Worm (Caenorhabditis elegans) whole organism, midembryonic: ENCODE data around the gene C50H2.4.

Experiments used
- T22C8.4 ChIP-seq: fragments of 200-800 bp; sonication (Bioruptor generic); IDR thresholded peaks from 2 replicates; pipeline ENCODE4 v1.3.6; 2022; ENCODE audit warnings: missing genetic modification characterization, missing compliant biosample characterization
- cog-1 ChIP-seq: sonication (generic microtip); optimal IDR thresholded peaks from 2 replicates; lab custom pipeline; 2016; ENCODE audit warnings: missing genetic modification characterization, missing compliant biosample characterization
- flt-1 ChIP-seq: fragments of 200-800 bp; sonication (Bioruptor generic); IDR thresholded peaks from 2 replicates; pipeline ENCODE4 v1.3.6; 2022; ENCODE audit warnings: missing genetic modification characterization, missing compliant biosample characterization
- klf-2 ChIP-seq: fragments of 200-800 bp; sonication (Bioruptor generic); conservative IDR thresholded peaks from 2 replicates; pipeline ENCODE4 v1.3.6; 2022; ENCODE audit warnings: missing genetic modification reagents, missing genetic modification characterization, missing compliant biosample characterization
- med-1 ChIP-seq: sonication (generic microtip); optimal IDR thresholded peaks from 2 replicates; lab custom pipeline; 2017; ENCODE audit warnings: missing genetic modification characterization, mild to moderate bottlenecking, missing compliant biosample characterization, antibody characterized with exemption, missing genetic modification reagents; ENCODE audit not compliant: insufficient read depth
- ref-1 ChIP-seq: fragments of 200-800 bp; sonication (Bioruptor generic); conservative IDR thresholded peaks from 2 replicates; pipeline ENCODE4 v1.3.6; 2022; ENCODE audit warnings: missing genetic modification reagents, missing genetic modification characterization, missing compliant biosample characterization
- tab-1 ChIP-seq: fragments of 200-800 bp; sonication (Bioruptor generic); IDR thresholded peaks from 2 replicates; pipeline ENCODE4 v1.3.6; 2022; ENCODE audit warnings: missing genetic modification characterization, missing compliant biosample characterization
- ztf-23 ChIP-seq: fragments of 200-800 bp; sonication (Bioruptor generic); IDR thresholded peaks from 2 replicates; pipeline ENCODE4 v1.3.6; 2022; ENCODE audit warnings: missing genetic modification reagents, missing genetic modification characterization, missing compliant biosample characterization
- ztf-29 ChIP-seq: fragments of 200-800 bp; sonication (Bioruptor generic); IDR thresholded peaks from 2 replicates; pipeline ENCODE4 v1.3.6; 2022; ENCODE audit warnings: missing genetic modification reagents, missing genetic modification characterization, missing compliant biosample characterization

DNA sequence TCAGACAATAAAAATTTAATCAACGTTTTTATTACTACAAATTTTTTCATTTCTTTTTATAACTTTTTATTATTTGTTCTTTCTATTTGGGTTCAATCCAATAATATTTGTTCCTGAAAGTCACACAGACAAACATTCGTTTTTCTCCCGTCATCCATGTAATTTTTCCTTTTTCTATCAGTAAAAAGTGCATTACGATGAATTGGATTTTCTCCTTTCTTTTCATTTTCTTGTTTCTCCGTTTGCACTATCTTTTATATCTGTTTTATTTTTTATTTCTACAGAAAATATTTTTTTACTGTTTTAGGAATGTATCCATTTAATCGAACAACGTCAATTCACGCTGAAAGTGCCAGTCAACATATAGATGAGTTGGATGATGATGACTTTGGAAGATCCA, 17.5 kb upstream of the C50H2.4 start, which contains the start of gene egl-47:
- TF ChIP-seq klf-2 (no peak), cog-1 (tag; lab: Kevin White, UChicago) (no peak), med-1 (no peak), ref-1 (GFP tag; lab: Robert Waterston, UW) (no peak), tab-1 (GFP tag; lab: Robert Waterston, UW) (no peak), ztf-29 (GFP tag; lab: Robert Waterston, UW) (no peak), ztf-23 (GFP tag; lab: Robert Waterston, UW) (no peak), T22C8.4 (GFP tag; lab: Robert Waterston, UW) (no peak), flt-1 (GFP tag; lab: Robert Waterston, UW) (no peak)
